Fruit fly (Drosophila melanogaster): Measurements from ENCODE around the gene Hrs.

The Hrs gene

dm6 chr2L:2729882-2730281 is 9.9 kb upstream of the Hrs start (continued):
- TF ChIP-seq CG6276 (GFP tag; optimal IDR thresholded peaks at IDR 0.05) (no peak), CG6808 (GFP tag; optimal IDR thresholded peaks at IDR 0.05) (peak; percentile 24), ss (GFP tag; optimal IDR thresholded peaks at IDR 0.05) (peak in 1 of 2 experiments; percentile 20), acj6 (GFP tag; optimal IDR thresholded peaks at IDR 0.05) (no peak), CG9139 (GFP tag; optimal IDR thresholded peaks at IDR 0.05) (no peak), Hr38 (GFP tag; optimal IDR thresholded peaks at IDR 0.05) (no peak), Eip75B (GFP tag; optimal IDR thresholded peaks at IDR 0.05) (no peak)

dm6 chr2L:2730756-2731155 is 9.0 kb upstream of the Hrs start:
- TF ChIP-seq Eip78C (GFP tag) (peak; percentile 3), dsx (GFP tag; optimal IDR thresholded peaks at IDR 0.05; ENCODE audit: poor library complexity, severe bottlenecking) (no peak)

- TF ChIP-seq Eip78C (GFP tag) (peak; percentile 53), Hr39 (GFP tag; optimal IDR thresholded peaks at IDR 0.05) (no peak), net (GFP tag; optimal IDR thresholded peaks at IDR 0.05) (no peak), CG8119 (GFP tag; IDR thresholded peaks at IDR 0.05) (peak; percentile 52), CG10669 (GFP tag; optimal IDR thresholded peaks at IDR 0.05) (no peak), CG9139 (GFP tag; optimal IDR thresholded peaks at IDR 0.05) (no peak), CG3032 (tag; optimal IDR thresholded peaks at IDR 0.05) (no peak), Ets96B (tag; optimal IDR thresholded peaks at IDR 0.05) (no peak), salr (GFP tag; optimal IDR thresholded peaks at IDR 0.05) (no peak), CG4318 (GFP tag; optimal IDR thresholded peaks at IDR 0.05) (peak; percentile 21), CG8319 (GFP tag; optimal IDR thresholded peaks at IDR 0.05) (no peak), CG6276 (GFP tag; optimal IDR thresholded peaks at IDR 0.05) (peak; percentile 46), topi (GFP tag; optimal IDR thresholded peaks at IDR 0.05) (no peak), fkh (GFP tag; optimal IDR thresholded peaks at IDR 0.05) (peak; percentile 14), vri (GFP tag; optimal IDR thresholded peaks at IDR 0.05) (no peak), CG34406 (GFP tag; optimal IDR thresholded peaks at IDR 0.05) (no peak), CG6854 (GFP tag; optimal IDR thresholded peaks at IDR 0.05) (no peak), Gug (GFP tag; IDR thresholded peaks at IDR 0.05) (peak; percentile 57; the same call in 1 of the 2 replicates), CG15336 (GFP tag; IDR thresholded peaks at IDR 0.05) (peak; percentile 47), Hr38 (GFP tag; optimal IDR thresholded peaks at IDR 0.05) (no peak), Ets21C (GFP tag; optimal IDR thresholded peaks at IDR 0.05) (no peak), achi (GFP tag; optimal IDR thresholded peaks at IDR 0.05) (no peak), fd85E (GFP tag; optimal IDR thresholded peaks at IDR 0.05) (no peak), acj6 (GFP tag; optimal IDR thresholded peaks at IDR 0.05) (peak; percentile 40), CG6163 (GFP tag; IDR thresholded peaks at IDR 0.05) (peak; percentile 53; the same call in 1 of the 3 replicates), CG11902 (GFP tag; optimal IDR thresholded peaks at IDR 0.05) (no peak), cyc (GFP tag; optimal IDR thresholded peaks at IDR 0.05) (no peak), svp (GFP tag) (peak; percentile 75), Sox15 (GFP tag; optimal IDR thresholded peaks at IDR 0.05) (no peak), esn (GFP tag; optimal IDR thresholded peaks at IDR 0.05) (no peak), CG10631 (GFP tag; optimal IDR thresholded peaks at IDR 0.05) (no peak), lz (GFP tag; optimal IDR thresholded peaks at IDR 0.05) (peak; percentile 3), CG32006 (GFP tag; optimal IDR thresholded peaks at IDR 0.05) (peak; percentile 72), Hr4 (GFP tag; optimal IDR thresholded peaks at IDR 0.05) (peak; percentile 73), Sox14 (GFP tag; optimal IDR thresholded peaks at IDR 0.05) (peak; percentile 24), dac (GFP tag; optimal IDR thresholded peaks at IDR 0.05) (no peak), fd59A (GFP tag; optimal IDR thresholded peaks at IDR 0.05) (no peak), CG11294 (GFP tag; IDR thresholded peaks at IDR 0.05) (peak; percentile 53; the same call in 1 of the 2 replicates), Eip75B (GFP tag; optimal IDR thresholded peaks at IDR 0.05) (no peak), Eip93F (GFP tag; optimal IDR thresholded peaks at IDR 0.05) (no peak), Lpt (GFP tag; optimal IDR thresholded peaks at IDR 0.05) (no peak), Met (GFP tag; optimal IDR thresholded peaks at IDR 0.05) (no peak), ss (GFP tag; optimal IDR thresholded peaks at IDR 0.05) (no peak), CG8632 (GFP tag; optimal IDR thresholded peaks at IDR 0.05) (no peak)
Measured at dm6 chr2L:2731370-2732138, 8.2 kb upstream of the Hrs start.
